Worm (Caenorhabditis elegans): Measurements from ENCODE around the gene B0302.4.

The B0302.4 gene

DNA sequence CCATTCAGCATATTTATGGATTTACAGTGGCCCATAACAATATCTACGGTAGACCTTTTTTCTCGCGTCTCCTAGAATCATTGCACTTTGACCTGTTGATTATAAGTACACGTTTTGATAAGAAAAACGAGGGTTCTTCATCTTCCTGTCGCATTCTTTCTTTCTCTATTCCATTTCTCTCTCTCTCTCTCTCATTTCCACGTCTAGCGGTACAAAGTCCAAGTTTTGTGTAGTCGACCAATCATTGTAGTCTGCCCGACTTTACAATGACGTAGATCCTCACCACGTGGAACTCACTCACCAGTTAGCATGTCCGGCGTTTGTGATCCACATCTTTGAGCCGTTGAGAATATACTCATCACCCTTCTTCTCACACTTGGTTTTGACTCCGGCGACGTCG is 39.6 kb upstream of the B0302.4 start (continued):
- TF ChIP-seq lin-15B (tag; optimal IDR thresholded peaks at IDR 0.05) = no peak
- TF ChIP-seq F44E2.7 (GFP tag; IDR thresholded peaks at IDR 0.05) = no peak
- no peak for TF ChIP-seq Y48G9A.11 (GFP tag; IDR thresholded peaks at IDR 0.05)
- no peak for TF ChIP-seq gei-8 (GFP tag; optimal IDR thresholded peaks at IDR 0.05)
- TF ChIP-seq hif-1 (tag; optimal IDR thresholded peaks at IDR 0.05) = no peak
- TF ChIP-seq snpc-1.2 (GFP tag; IDR thresholded peaks at IDR 0.05) = no peak
- no peak for TF ChIP-seq sdz-12 (GFP tag; optimal IDR thresholded peaks at IDR 0.05)
- TF ChIP-seq ZK546.5 (tag; optimal IDR thresholded peaks at IDR 0.05) = no peak
- TF ChIP-seq madf-5 (GFP tag; IDR thresholded peaks at IDR 0.05) = no peak
- no peak for TF ChIP-seq ceh-62 (tag; optimal IDR thresholded peaks at IDR 0.05)
- TF ChIP-seq aly-2 (tag; optimal IDR thresholded peaks at IDR 0.05) = no peak
- TF ChIP-seq F10B5.3 (tag; optimal IDR thresholded peaks at IDR 0.05) = no peak
- no peak for TF ChIP-seq daf-16 (GFP tag; optimal IDR thresholded peaks at IDR 0.05)
- TF ChIP-seq daf-16 (tag; optimal IDR thresholded peaks at IDR 0.05) = peak; percentile 43
- TF ChIP-seq nhr-77 (tag; optimal IDR thresholded peaks at IDR 0.05) = no peak
- no peak for TF ChIP-seq mdt-29 (GFP tag; IDR thresholded peaks at IDR 0.05)
- 0 out of 2 replicates have a peak, but pooled peaks have one; percentile 30 for TF ChIP-seq tra-1 (GFP tag; IDR thresholded peaks at IDR 0.05)
- no peak for TF ChIP-seq D1046.2 (GFP tag; IDR thresholded peaks at IDR 0.05)
- peak; percentile 86 for TF ChIP-seq nhr-11 (tag; optimal IDR thresholded peaks at IDR 0.05)
- no peak for TF ChIP-seq lir-3 (tag; optimal IDR thresholded peaks at IDR 0.05)
- no peak for TF ChIP-seq attf-4 (tag; optimal IDR thresholded peaks at IDR 0.05)
- TF ChIP-seq lin-39 (tag; optimal IDR thresholded peaks at IDR 0.05) = no peak
- no peak for TF ChIP-seq arid-1 (GFP tag; conservative IDR thresholded peaks at IDR 0.05)
- TF ChIP-seq lin-13 (GFP tag; optimal IDR thresholded peaks at IDR 0.05) = no peak
- TF ChIP-seq skn-1 (tag; optimal IDR thresholded peaks at IDR 0.05) = no peak
- TF ChIP-seq nhr-28 (tag; optimal IDR thresholded peaks at IDR 0.05) = peak; percentile 92
- TF ChIP-seq nhr-41 (GFP tag; IDR thresholded peaks at IDR 0.05) = no peak
- TF ChIP-seq hlh-30 (tag; optimal IDR thresholded peaks at IDR 0.05; ENCODE audit: insufficient read depth) = peak; percentile 63
- no peak for TF ChIP-seq zip-11 (GFP tag; IDR thresholded peaks at IDR 0.05)
- no peak for TF ChIP-seq zag-1 (tag; optimal IDR thresholded peaks at IDR 0.05)
- peak; percentile 63 for TF ChIP-seq hlh-11 (tag; optimal IDR thresholded peaks at IDR 0.05)
- no peak for TF ChIP-seq Y5F2A.4 (GFP tag; optimal IDR thresholded peaks at IDR 0.05)
- TF ChIP-seq pha-4 (GFP tag; IDR thresholded peaks at IDR 0.05) = peak; percentile 4; the same call in 1 of the 2 replicates
- TF ChIP-seq pha-4 (tag; optimal IDR thresholded peaks at IDR 0.05) = no peak
- no peak for TF ChIP-seq fkh-10 (GFP tag; optimal IDR thresholded peaks at IDR 0.05)
- no peak for TF ChIP-seq cey-2 (tag; optimal IDR thresholded peaks at IDR 0.05; ENCODE audit: borderline replicate concordance, insufficient read depth)
- no peak for TF ChIP-seq R02D3.7 (tag; optimal IDR thresholded peaks at IDR 0.05)
- no peak for TF ChIP-seq zip-2 (tag; optimal IDR thresholded peaks at IDR 0.05)
- peak; percentile 58 for TF ChIP-seq dmd-6 (GFP tag; IDR thresholded peaks at IDR 0.05)
- TF ChIP-seq ztf-7 (tag; optimal IDR thresholded peaks at IDR 0.05) = no peak
- no peak for TF ChIP-seq set-16 (GFP tag; IDR thresholded peaks at IDR 0.05)
- no peak for TF ChIP-seq daf-19 (GFP tag; conservative IDR thresholded peaks at IDR 0.05)
- no peak for TF ChIP-seq unc-62 (GFP tag; optimal IDR thresholded peaks at IDR 0.05 in 1 of 2)
- no peak for TF ChIP-seq unc-62 (tag; optimal IDR thresholded peaks at IDR 0.05)
- TF ChIP-seq lin-1 (GFP tag; IDR thresholded peaks at IDR 0.05) = 0 out of 2 replicates have a peak, but pooled peaks have one; percentile 16
- no peak for TF ChIP-seq nhr-237 (tag; optimal IDR thresholded peaks at IDR 0.05)
- peak; percentile 0 for TF ChIP-seq mes-2 (tag; optimal IDR thresholded peaks at IDR 0.05; ENCODE audit: poor library complexity, severe bottlenecking)
- no peak for TF ChIP-seq T20F7.1 (GFP tag; optimal IDR thresholded peaks at IDR 0.05)
- peak in 1 of 2 experiments; percentile 39 for TF ChIP-seq lsy-2 (tag; optimal IDR thresholded peaks at IDR 0.05)
- no peak for TF ChIP-seq ceh-20 (GFP tag; IDR thresholded peaks at IDR 0.05)
- TF ChIP-seq duxl-1 (tag; optimal IDR thresholded peaks at IDR 0.05; ENCODE audit: poor library complexity) = no peak
- no peak for TF ChIP-seq ceh-44 (GFP tag; IDR thresholded peaks at IDR 0.05)

All from whole organism, L4 larva.